Worm (Caenorhabditis elegans): ENCODE data around the gene F25E2.3.

DNA sequence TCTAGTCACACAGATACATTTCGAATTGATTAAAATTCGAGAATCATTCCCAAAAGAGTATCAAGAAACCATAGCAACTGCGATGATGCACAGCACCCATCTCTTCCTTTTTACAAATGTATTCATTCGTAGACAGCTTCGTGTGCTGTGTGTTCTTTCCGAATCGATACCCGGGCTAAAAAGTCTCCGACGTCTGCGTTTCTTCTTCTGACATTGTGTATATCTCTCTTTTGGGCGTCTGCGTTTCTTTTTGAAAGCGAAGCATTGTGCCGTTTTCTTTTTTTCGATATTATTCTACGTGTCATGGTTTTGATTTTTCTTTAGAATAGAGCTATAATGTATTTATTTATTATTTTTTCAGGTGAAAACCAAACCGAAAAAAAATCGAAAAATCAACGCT, 25.0 kb downstream of the F25E2.3 start, which contains the start of gene attf-5:
- TF ChIP-seq pqm-1 (tag; optimal IDR thresholded peaks at IDR 0.05) (no peak), daf-8 (GFP tag; IDR thresholded peaks at IDR 0.05) (no peak), nhr-237 (tag; optimal IDR thresholded peaks at IDR 0.05) (no peak)
